Worm (Caenorhabditis elegans) whole organism, mixed stage, embryonic: Measurements from ENCODE around the gene srx-119.
A peak's percentile ranks its signal among the peaks of the same experiment; 100 is the strongest.

Experiments
- M03D4.4 ChIP-seq: sonication (generic microtip); optimal IDR thresholded peaks from 2 replicates; lab custom pipeline; 2017; ENCODE audit warnings: mild to moderate bottlenecking, missing genetic modification characterization, missing compliant biosample characterization
- bed-3 ChIP-seq: fragments of 200-800 bp; sonication (Bioruptor generic); optimal IDR thresholded peaks from 3 replicates; lab custom pipeline; 2018; ENCODE audit warnings: mild to moderate bottlenecking, missing genetic modification characterization, moderate library complexity, missing compliant biosample characterization
- blmp-1 ChIP-seq: fragments of 150-350 bp; optimal IDR thresholded peaks from 2 replicates; lab custom pipeline; 2014; ENCODE audit warnings: missing biosample characterization, missing genetic modification characterization
- ceh-39 ChIP-seq: fragments of 150-350 bp; optimal IDR thresholded peaks from 2 replicates; lab custom pipeline; 2014; ENCODE audit warnings: missing biosample characterization, missing genetic modification characterization
- ceh-43 ChIP-seq: fragments of 200-800 bp; sonication (Bioruptor generic); optimal IDR thresholded peaks from 2 replicates; lab custom pipeline; 2018; ENCODE audit warnings: mild to moderate bottlenecking, missing genetic modification characterization, moderate library complexity, missing compliant biosample characterization
- ceh-83 ChIP-seq: fragments of 200-800 bp; sonication (Bioruptor generic); optimal IDR thresholded peaks from 2 replicates; lab custom pipeline; 2018; ENCODE audit warnings: mild to moderate bottlenecking, missing genetic modification characterization, missing compliant biosample characterization
- ces-1 ChIP-seq: fragments of 150-350 bp; optimal IDR thresholded peaks from 2 replicates; lab custom pipeline; 2014; ENCODE audit warnings: missing biosample characterization, missing genetic modification reagents, missing genetic modification characterization
- cnd-1 ChIP-seq: fragments of 200-800 bp; sonication (Bioruptor generic); optimal IDR thresholded peaks from 2 replicates; lab custom pipeline; 2018; ENCODE audit warnings: mild to moderate bottlenecking, missing genetic modification characterization, missing compliant biosample characterization
- drap-1 ChIP-seq: fragments of 200-800 bp; sonication (Bioruptor generic); optimal IDR thresholded peaks from 3 replicates; lab custom pipeline; 2018; ENCODE audit warnings: mild to moderate bottlenecking, missing genetic modification characterization, missing compliant biosample characterization
- elt-1 ChIP-seq: sonication (generic microtip); optimal IDR thresholded peaks from 2 replicates; lab custom pipeline; 2017; ENCODE audit warnings: missing genetic modification characterization, mild to moderate bottlenecking, missing compliant biosample characterization, antibody characterized with exemption, moderate library complexity, borderline replicate concordance; ENCODE audit not compliant: insufficient read depth
- elt-3 ChIP-seq: fragments of 150-350 bp; optimal IDR thresholded peaks from 2 replicates; lab custom pipeline; 2014; ENCODE audit warnings: missing biosample characterization, missing genetic modification characterization
- flh-1 ChIP-seq: fragments of 200-800 bp; sonication (Bioruptor generic); optimal IDR thresholded peaks from 2 replicates; lab custom pipeline; 2018; ENCODE audit warnings: mild to moderate bottlenecking, missing genetic modification characterization, moderate library complexity, missing compliant biosample characterization
- ham-2 ChIP-seq: fragments of 200-800 bp; sonication (Bioruptor generic); optimal IDR thresholded peaks from 2 replicates; lab custom pipeline; 2018; ENCODE audit warnings: mild to moderate bottlenecking, missing genetic modification characterization, missing compliant biosample characterization
- lin-13 ChIP-seq: fragments of 150-350 bp; optimal IDR thresholded peaks from 2 replicates; lab custom pipeline; 2014; ENCODE audit warnings: missing biosample characterization, missing genetic modification characterization
- lin-32 ChIP-seq: fragments of 200-800 bp; sonication (Bioruptor generic); optimal IDR thresholded peaks from 2 replicates; lab custom pipeline; 2018; ENCODE audit warnings: mild to moderate bottlenecking, missing genetic modification characterization, missing compliant biosample characterization
- lsy-2 ChIP-seq: fragments of 150-350 bp; optimal IDR thresholded peaks from 2 replicates; lab custom pipeline; 2014; ENCODE audit warnings: missing biosample characterization, missing genetic modification characterization
- mab-5 ChIP-seq: fragments of 150-350 bp; optimal IDR thresholded peaks from 2 replicates; lab custom pipeline; 2014; ENCODE audit warnings: missing biosample characterization, missing genetic modification characterization
- mls-2 ChIP-seq: sonication (generic microtip); optimal IDR thresholded peaks from 2 replicates; lab custom pipeline; 2016; ENCODE audit warnings: mild to moderate bottlenecking, missing genetic modification characterization, moderate library complexity, missing compliant biosample characterization
- nhr-12 ChIP-seq: fragments of 150-350 bp; optimal IDR thresholded peaks from 2 replicates; lab custom pipeline; 2014; ENCODE audit warnings: missing biosample characterization, missing genetic modification characterization
- nhr-2 ChIP-seq: fragments of 150-350 bp; optimal IDR thresholded peaks from 2 replicates; lab custom pipeline; 2014; ENCODE audit warnings: missing biosample characterization, missing genetic modification characterization
- nhr-237 ChIP-seq: fragments of 150-350 bp; optimal IDR thresholded peaks from 2 replicates; lab custom pipeline; 2014; ENCODE audit warnings: missing biosample characterization, missing genetic modification characterization
- pha-4 ChIP-seq: fragments of 150-350 bp; optimal IDR thresholded peaks from 2 replicates; lab custom pipeline; 2018; ENCODE audit warnings: missing biosample characterization, missing genetic modification reagents, missing genetic modification characterization
- sem-2 ChIP-seq: fragments of 200-800 bp; sonication (Bioruptor generic); optimal IDR thresholded peaks from 2 replicates; lab custom pipeline; 2018; ENCODE audit warnings: mild to moderate bottlenecking, missing genetic modification characterization, missing compliant biosample characterization
- snpc-4 ChIP-seq: fragments of 150-350 bp; optimal IDR thresholded peaks from 2 replicates; lab custom pipeline; 2014; ENCODE audit warnings: missing biosample characterization, missing genetic modification characterization
- sptf-1 ChIP-seq: sonication (generic microtip); optimal IDR thresholded peaks from 2 replicates; lab custom pipeline; 2017; ENCODE audit warnings: mild to moderate bottlenecking, missing genetic modification characterization, moderate library complexity, missing compliant biosample characterization
- tbx-8 ChIP-seq: fragments of 200-800 bp; sonication (Bioruptor generic); optimal IDR thresholded peaks from 2 replicates; lab custom pipeline; 2018; ENCODE audit warnings: mild to moderate bottlenecking, missing genetic modification characterization, moderate library complexity, missing compliant biosample characterization
- unc-120 ChIP-seq: sonication (generic microtip); optimal IDR thresholded peaks from 2 replicates; lab custom pipeline; 2017; ENCODE audit warnings: missing genetic modification characterization, missing compliant biosample characterization; ENCODE audit not compliant: poor library complexity, severe bottlenecking
- unc-39 ChIP-seq: fragments of 150-350 bp; optimal IDR thresholded peaks from 2 replicates; lab custom pipeline; 2014; ENCODE audit warnings: missing biosample characterization, missing genetic modification characterization
- unc-62 ChIP-seq: fragments of 150-350 bp; optimal IDR thresholded peaks from 2 replicates; lab custom pipeline; 2014; ENCODE audit warnings: missing biosample characterization, missing genetic modification reagents, missing genetic modification characterization
- zip-8 ChIP-seq: fragments of 150-350 bp; optimal IDR thresholded peaks from 2 replicates; lab custom pipeline; 2014; ENCODE audit warnings: missing biosample characterization, missing genetic modification characterization
- ztf-11 ChIP-seq: fragments of 150-350 bp; optimal IDR thresholded peaks from 2 replicates; lab custom pipeline; 2014; ENCODE audit warnings: missing biosample characterization, missing genetic modification characterization

srx-119 gene

DNA sequence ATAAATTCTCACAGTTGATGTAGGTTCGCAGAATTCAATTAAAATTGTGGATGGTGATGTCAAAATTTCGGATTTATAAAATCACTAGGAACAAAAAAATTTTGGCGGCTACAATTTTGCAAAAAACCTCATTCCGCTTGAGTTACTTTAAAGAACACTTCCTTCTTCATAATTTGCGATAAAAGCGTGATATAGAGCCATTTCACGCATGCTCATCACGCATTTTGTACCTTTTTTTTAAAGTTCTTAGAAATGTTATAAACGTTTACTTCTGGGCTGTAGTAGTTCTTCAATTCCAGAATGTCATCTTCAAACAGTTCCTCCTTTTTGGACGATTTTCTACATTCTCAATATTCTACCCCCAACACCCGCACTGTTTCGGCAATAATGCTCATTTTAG is at the start of gene srx-119:
srx-119 (plus strand) TSS at position 301 of the 400 bp plus-strand sequence.
- TF ChIP-seq ceh-39 (tag; lab: Kevin White, UChicago) = no peak
- no peak for TF ChIP-seq unc-39 (tag; lab: Kevin White, UChicago)
- no peak for TF ChIP-seq lin-32 (GFP tag; lab: Kevin White, UChicago)
- no peak for TF ChIP-seq unc-120 (tag; lab: Kevin White, UChicago)
- no peak for TF ChIP-seq ces-1 (GFP tag; lab: Kevin White, UChicago)
- TF ChIP-seq lin-13 (tag; lab: Kevin White, UChicago) = no peak
- no peak for TF ChIP-seq ztf-11 (tag; lab: Kevin White, UChicago)
- no peak for TF ChIP-seq unc-62 (GFP tag; lab: Kevin White, UChicago)
- TF ChIP-seq mab-5 = no peak
- no peak for TF ChIP-seq drap-1
- TF ChIP-seq, all 35 proteins: peak for 0

DNA sequence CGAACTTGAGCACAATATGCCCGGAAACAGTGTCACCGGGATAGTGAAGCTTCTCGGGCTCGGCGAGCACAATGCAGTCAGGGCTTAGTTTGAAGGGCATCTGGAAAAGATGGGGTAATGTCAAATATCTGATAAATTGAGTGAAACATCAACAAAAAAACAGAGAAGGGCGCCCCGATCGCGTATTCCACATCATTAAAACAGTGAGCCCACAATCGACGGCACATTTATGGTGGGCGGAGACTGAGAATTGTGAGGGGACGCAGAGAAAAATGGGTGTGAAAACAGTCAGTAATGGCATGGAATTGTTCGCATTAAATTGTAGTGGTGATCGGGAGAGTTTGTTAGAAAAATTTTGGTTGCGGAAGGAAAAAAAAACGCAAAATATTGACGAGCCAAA is 47.2 kb upstream of the srx-119 start, which contains the start of gene arrd-9:
arrd-9 (minus strand) TSS at position 101 of the 400 bp plus-strand sequence.
- TF ChIP-seq mab-5 = no peak
- no peak for TF ChIP-seq bed-3 (GFP tag; lab: Kevin White, UChicago)
- TF ChIP-seq nhr-2 (tag; lab: Kevin White, UChicago) = no peak
- TF ChIP-seq cnd-1 (tag; lab: Kevin White, UChicago) = no peak
- no peak for TF ChIP-seq drap-1
- TF ChIP-seq elt-1 (tag; lab: Kevin White, UChicago) = no peak
- no peak for TF ChIP-seq sptf-1

DNA sequence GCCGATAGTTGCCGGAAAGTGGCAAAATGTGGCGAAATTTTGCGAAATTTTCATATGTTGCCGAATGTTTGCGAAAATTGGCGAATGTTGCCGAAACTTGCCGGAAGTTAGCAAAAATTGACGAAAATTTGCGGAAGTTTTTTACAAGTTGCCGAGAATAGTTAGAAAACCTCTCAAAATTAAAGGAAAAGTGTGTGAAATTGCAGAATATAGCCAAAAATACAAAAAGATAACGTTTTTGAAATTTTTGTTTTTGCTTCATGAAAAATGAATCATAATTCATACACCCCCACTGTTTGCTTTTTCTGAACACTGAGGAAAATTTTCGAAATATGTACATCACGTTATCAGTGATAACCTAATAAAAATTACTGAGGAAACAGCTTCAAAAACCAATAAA is 46.4 kb upstream of the srx-119 start:
- TF ChIP-seq ceh-39 (tag; lab: Kevin White, UChicago) (no peak), zip-8 (tag; lab: Kevin White, UChicago) (no peak)

DNA sequence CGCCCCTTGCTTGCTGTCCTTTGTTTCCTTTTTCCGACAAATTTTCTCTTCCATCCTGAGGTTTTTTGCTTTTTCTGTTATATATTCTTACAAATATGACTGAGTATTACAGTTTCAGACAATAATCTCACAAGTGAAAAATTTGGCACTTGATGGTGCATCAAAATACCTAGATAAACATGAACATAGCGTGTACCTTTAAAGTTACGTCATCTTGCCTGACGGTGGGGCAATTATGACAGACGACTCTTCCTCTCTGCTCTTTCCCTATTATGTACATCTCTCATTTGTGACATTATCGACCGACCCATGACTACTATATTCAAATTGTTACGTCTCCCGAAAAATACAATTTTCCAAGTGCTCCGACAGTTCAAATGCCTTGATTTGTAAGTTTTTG is 45.4 kb upstream of the srx-119 start, which contains the start of gene fbxb-102:
fbxb-102 (plus strand) TSS at position 301 of the 400 bp plus-strand sequence.
- no peak for TF ChIP-seq drap-1
- TF ChIP-seq zip-8 (tag; lab: Kevin White, UChicago) = peak; percentile 44

- no peak for TF ChIP-seq unc-120 (tag; lab: Kevin White, UChicago)
- TF ChIP-seq nhr-237 = no peak
Measured at ce11 chrII:12485060-12485459, 43.0 kb upstream of the srx-119 start, which contains the start of gene F15A4.10. Gene F15A4.10, minus strand, starts transcription at chrII:12485160.

ce11 chrII:12488810-12489209 is 39.2 kb upstream of the srx-119 start:
- TF ChIP-seq nhr-237 = no peak
- TF ChIP-seq pha-4 = no peak
- no peak for TF ChIP-seq nhr-12 (tag; lab: Kevin White, UChicago)
- no peak for TF ChIP-seq cnd-1 (tag; lab: Kevin White, UChicago)
- no peak for TF ChIP-seq mls-2
- no peak for TF ChIP-seq elt-3 (tag; lab: Kevin White, UChicago)
- TF ChIP-seq zip-8 (tag; lab: Kevin White, UChicago) = no peak
- no peak for TF ChIP-seq blmp-1 (tag; lab: Kevin White, UChicago)
- no peak for TF ChIP-seq unc-39 (tag; lab: Kevin White, UChicago)
- no peak for TF ChIP-seq lin-13 (tag; lab: Kevin White, UChicago)
- no peak for TF ChIP-seq elt-1 (tag; lab: Kevin White, UChicago)
- no peak for TF ChIP-seq sptf-1
- no peak for TF ChIP-seq ztf-11 (tag; lab: Kevin White, UChicago)
- TF ChIP-seq unc-62 (GFP tag; lab: Kevin White, UChicago) = no peak
- no peak for TF ChIP-seq tbx-8
- TF ChIP-seq sem-2 = no peak
- TF ChIP-seq ceh-43 (GFP tag; lab: Kevin White, UChicago) = no peak
- TF ChIP-seq M03D4.4 = no peak

ce11 chrII:12489903-12490302 is 38.1 kb upstream of the srx-119 start, which contains the start of gene T21B4.15:
Gene T21B4.15, plus strand, starts transcription at chrII:12490203.
- TF ChIP-seq lsy-2 (no peak), cnd-1 (tag; lab: Kevin White, UChicago) (no peak), ceh-83 (no peak), sem-2 (no peak), blmp-1 (tag; lab: Kevin White, UChicago) (no peak), bed-3 (GFP tag; lab: Kevin White, UChicago) (no peak), nhr-237 (no peak), snpc-4 (no peak), drap-1 (no peak), ztf-11 (tag; lab: Kevin White, UChicago) (no peak), ham-2 (no peak), flh-1 (GFP tag; lab: Kevin White, UChicago) (no peak), ces-1 (GFP tag; lab: Kevin White, UChicago) (no peak), unc-39 (tag; lab: Kevin White, UChicago) (no peak), M03D4.4 (no peak), nhr-2 (tag; lab: Kevin White, UChicago) (no peak), zip-8 (tag; lab: Kevin White, UChicago) (no peak), unc-62 (GFP tag; lab: Kevin White, UChicago) (no peak), tbx-8 (no peak)
